Worm (Caenorhabditis elegans) whole organism, late embryonic: ENCODE results near the gene egrh-3.

Experiments
- T23F11.4 ChIP-seq: fragments of 200-800 bp; sonication (Bioruptor generic); optimal IDR thresholded peaks from 2 replicates; lab custom pipeline; 2018; ENCODE audit warnings: mild to moderate bottlenecking, missing genetic modification characterization, missing compliant biosample characterization
- Y22D7AL.16 ChIP-seq: sonication (generic microtip); optimal IDR thresholded peaks from 2 replicates; lab custom pipeline; 2016; ENCODE audit warnings: missing genetic modification characterization, missing compliant biosample characterization
- ceh-2 ChIP-seq: sonication (generic microtip); optimal IDR thresholded peaks from 2 replicates; lab custom pipeline; 2016; ENCODE audit warnings: missing genotype, missing genetic modification characterization, missing compliant biosample characterization
- ceh-22 ChIP-seq: sonication (generic microtip); optimal IDR thresholded peaks from 2 replicates; lab custom pipeline; 2017; ENCODE audit warnings: missing biosample characterization, missing genetic modification characterization
- ceh-30 ChIP-seq: fragments of 150-350 bp; optimal IDR thresholded peaks from 2 replicates; lab custom pipeline; 2014; ENCODE audit warnings: missing biosample characterization, missing genetic modification characterization
- ceh-34 ChIP-seq: sonication (generic microtip); optimal IDR thresholded peaks from 2 replicates; lab custom pipeline; 2016; ENCODE audit warnings: mild to moderate bottlenecking, missing genetic modification characterization, missing compliant biosample characterization
- ceh-45 ChIP-seq: fragments of 200-800 bp; sonication (Bioruptor generic); IDR thresholded peaks from 2 replicates; pipeline ENCODE4 v1.3.6; 2022; ENCODE audit warnings: missing genetic modification reagents, missing genetic modification characterization, missing compliant biosample characterization
- ceh-6 ChIP-seq: fragments of 200-800 bp; sonication (Bioruptor generic); optimal IDR thresholded peaks from 2 replicates; lab custom pipeline; 2018; ENCODE audit warnings: mild to moderate bottlenecking, missing genetic modification characterization, missing compliant biosample characterization
- che-1 ChIP-seq: sonication (generic microtip); optimal IDR thresholded peaks from 2 replicates; lab custom pipeline; 2016; ENCODE audit warnings: mild to moderate bottlenecking, missing genetic modification characterization, missing compliant biosample characterization
- dve-1 ChIP-seq: sonication (generic microtip); optimal IDR thresholded peaks from 2 replicates; lab custom pipeline; 2017; ENCODE audit warnings: antibody characterized with exemption, mild to moderate bottlenecking, missing genetic modification characterization, missing compliant biosample characterization
- elt-2 ChIP-seq: sonication (generic microtip); optimal IDR thresholded peaks from 2 replicates; lab custom pipeline; 2016; ENCODE audit warnings: missing genetic modification reagents, missing genetic modification characterization, missing compliant biosample characterization
- ets-4 ChIP-seq: sonication (generic microtip); optimal IDR thresholded peaks from 2 replicates; lab custom pipeline; 2016; ENCODE audit warnings: missing genetic modification characterization, missing compliant biosample characterization
- fax-1 ChIP-seq: sonication (generic microtip); optimal IDR thresholded peaks from 2 replicates; lab custom pipeline; 2016; ENCODE audit warnings: missing genotype, missing genetic modification characterization, missing compliant biosample characterization
- nhr-232 ChIP-seq: sonication (generic microtip); optimal IDR thresholded peaks from 2 replicates; lab custom pipeline; 2016; ENCODE audit warnings: missing genetic modification characterization, missing compliant biosample characterization
- npax-4 ChIP-seq: sonication (generic microtip); optimal IDR thresholded peaks from 2 replicates; lab custom pipeline; 2016; ENCODE audit warnings: missing genetic modification characterization, missing compliant biosample characterization
- odd-2 ChIP-seq: sonication (generic microtip); optimal IDR thresholded peaks from 2 replicates; lab custom pipeline; 2017; ENCODE audit warnings: antibody characterized with exemption, mild to moderate bottlenecking, missing genetic modification characterization, missing compliant biosample characterization
- pat-9 ChIP-seq: fragments of 200-800 bp; sonication (Bioruptor generic); optimal IDR thresholded peaks from 2 replicates; lab custom pipeline; 2018; ENCODE audit warnings: mild to moderate bottlenecking, missing genetic modification characterization, moderate library complexity, missing compliant biosample characterization
- pax-1 ChIP-seq: fragments of 150-350 bp; optimal IDR thresholded peaks from 2 replicates; lab custom pipeline; 2014; ENCODE audit warnings: missing biosample characterization, missing genetic modification characterization
- pqm-1 ChIP-seq: sonication (generic microtip); optimal IDR thresholded peaks from 2 replicates; lab custom pipeline; 2016; ENCODE audit warnings: missing genetic modification characterization, missing compliant biosample characterization
- pros-1 ChIP-seq: fragments of 150-350 bp; optimal IDR thresholded peaks from 2 replicates; lab custom pipeline; 2014; ENCODE audit warnings: missing biosample characterization, missing genetic modification reagents, missing genetic modification characterization
- syd-9 ChIP-seq: sonication (generic microtip); optimal IDR thresholded peaks from 2 replicates; lab custom pipeline; 2016; ENCODE audit warnings: mild to moderate bottlenecking, missing genetic modification characterization, moderate library complexity, missing compliant biosample characterization
- ttx-3 ChIP-seq: sonication (generic microtip); optimal IDR thresholded peaks from 2 replicates; lab custom pipeline; 2016; ENCODE audit warnings: missing genetic modification reagents, missing genetic modification characterization, missing compliant biosample characterization
- unc-3 ChIP-seq, 2 experiments: fragments of 200-800 bp in 1 of 2; sonication (Bioruptor generic) in 1 of 2; sonication (generic microtip) in 1 of 2; conservative IDR thresholded peaks in 1 of 2; optimal IDR thresholded peaks in 1 of 2; 2 replicates each; pipeline versions ENCODE4 v1.3.6 to Lab custom; 2016 to 2022; ENCODE audit warnings: missing compliant biosample characterization in 2 of 2, missing genetic modification characterization in 2 of 2, missing genetic modification reagents in 1 of 2
- unc-55 ChIP-seq: sonication (generic microtip); optimal IDR thresholded peaks from 2 replicates; lab custom pipeline; 2017; ENCODE audit warnings: missing biosample characterization, missing genetic modification reagents, missing genetic modification characterization
- unc-86 ChIP-seq: sonication (generic microtip); optimal IDR thresholded peaks from 2 replicates; lab custom pipeline; 2016; ENCODE audit warnings: missing genetic modification characterization, missing compliant biosample characterization

The egrh-3 gene

DNA sequence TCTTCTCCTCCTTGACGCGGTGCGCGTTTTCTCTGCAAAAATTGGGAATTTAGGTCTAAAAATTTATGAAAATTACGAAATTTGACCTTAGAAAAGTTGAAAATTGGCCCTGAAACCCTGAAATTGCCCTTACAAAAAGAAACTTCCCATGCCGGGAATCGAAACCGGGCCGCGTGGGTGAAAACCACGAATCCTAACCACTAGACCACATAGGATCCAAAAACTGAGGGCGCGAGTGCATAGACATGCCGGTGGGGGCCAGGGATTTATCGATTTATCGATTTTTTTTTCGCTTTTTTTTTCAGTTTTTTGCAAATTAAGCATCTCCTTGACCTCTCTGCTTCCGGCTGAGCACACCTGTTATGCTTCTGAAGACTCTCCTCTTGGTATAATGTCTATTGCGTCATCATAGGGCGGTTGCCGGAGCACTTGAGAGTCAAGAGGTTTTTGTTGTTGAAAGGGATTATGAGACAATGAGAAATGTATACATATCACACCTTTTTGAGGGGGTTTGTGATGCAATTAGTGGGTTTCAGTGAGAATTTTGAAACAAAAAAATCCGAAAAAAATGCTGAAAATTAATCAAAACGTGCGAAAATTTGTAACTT, 48.8 kb downstream of the egrh-3 start (continued):
- TF ChIP-seq ceh-6 (GFP tag; lab: Kevin White, UChicago) (peak; percentile 40), unc-86 (tag; lab: Kevin White, UChicago) (peak; percentile 43), pros-1 (no peak), odd-2 (tag; lab: Kevin White, UChicago) (no peak), dve-1 (tag; lab: Kevin White, UChicago) (no peak), unc-3 (GFP tag; conservative IDR thresholded peaks at IDR 0.05; lab: Robert Waterston, UW) (0 out of 2 replicates have a peak, but pooled peaks have one; percentile 57), unc-3 (tag; optimal IDR thresholded peaks at IDR 0.05; lab: Kevin White, UChicago) (no peak)

DNA sequence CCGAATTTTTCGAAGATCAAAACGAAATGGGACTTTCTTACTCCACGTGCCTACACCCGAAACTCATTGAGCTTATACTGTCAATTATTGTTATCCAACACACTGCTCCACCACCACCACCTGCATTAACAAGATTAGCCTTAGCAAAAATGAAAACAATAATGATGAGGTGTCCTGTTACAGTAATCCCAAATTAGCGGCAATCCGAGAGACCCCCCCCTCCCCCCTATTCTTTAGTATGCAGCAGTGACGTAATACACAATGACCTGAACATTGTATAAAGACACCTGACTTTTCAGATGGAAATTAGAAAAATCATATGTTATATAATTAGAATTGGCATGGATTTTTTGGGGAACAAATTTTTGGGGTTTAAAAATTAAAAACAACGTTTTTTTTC, 53.6 kb downstream of the egrh-3 start:
- no peak for TF ChIP-seq ttx-3 (tag; lab: Kevin White, UChicago)
- no peak for TF ChIP-seq npax-4 (tag; lab: Kevin White, UChicago)
- TF ChIP-seq odd-2 (tag; lab: Kevin White, UChicago) = no peak
- no peak for TF ChIP-seq T23F11.4 (GFP tag; lab: Kevin White, UChicago)
- no peak for TF ChIP-seq pat-9 (tag; lab: Kevin White, UChicago)
- no peak for TF ChIP-seq ets-4
- no peak for TF ChIP-seq ceh-34 (tag; lab: Kevin White, UChicago)
- no peak for TF ChIP-seq ceh-30 (tag; lab: Kevin White, UChicago)
- no peak for TF ChIP-seq ceh-6 (GFP tag; lab: Kevin White, UChicago)
- TF ChIP-seq ceh-22 (tag; lab: Kevin White, UChicago) = no peak
- no peak for TF ChIP-seq Y22D7AL.16
- no peak for TF ChIP-seq pax-1 (tag; lab: Kevin White, UChicago)
- TF ChIP-seq syd-9 = no peak
- TF ChIP-seq fax-1 (tag; lab: Kevin White, UChicago) = no peak
- TF ChIP-seq dve-1 (tag; lab: Kevin White, UChicago) = no peak
- no peak for TF ChIP-seq ceh-45 (GFP tag; lab: Robert Waterston, UW)

DNA sequence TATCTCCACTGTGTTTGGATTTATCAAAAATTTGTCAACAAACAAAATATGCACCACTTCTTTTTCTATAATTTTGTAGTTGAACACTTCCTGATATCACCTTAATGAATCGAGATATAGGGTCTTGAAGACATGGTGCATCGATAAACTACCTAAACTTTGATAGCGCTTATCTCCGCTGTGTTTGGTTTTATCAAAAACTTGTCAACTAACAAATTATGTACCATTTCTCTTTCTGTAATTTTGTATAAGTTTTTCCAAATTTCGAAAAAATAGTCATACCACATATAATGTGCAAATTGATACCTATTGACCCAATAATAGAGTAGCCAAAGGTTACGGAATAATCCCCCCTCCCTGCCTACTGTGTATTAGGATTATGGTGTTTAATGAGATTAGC, 58.4 kb downstream of the egrh-3 start:
- no peak for TF ChIP-seq pqm-1 (tag; lab: Kevin White, UChicago)
- peak; percentile 68 for TF ChIP-seq elt-2 (tag; lab: Kevin White, UChicago)
- TF ChIP-seq nhr-232 (tag; lab: Kevin White, UChicago) = no peak
- no peak for TF ChIP-seq ttx-3 (tag; lab: Kevin White, UChicago)
- TF ChIP-seq ceh-2 = no peak
- no peak for TF ChIP-seq unc-55 (GFP tag; lab: Kevin White, UChicago)
- TF ChIP-seq che-1 = no peak
